Worm (Caenorhabditis elegans): ENCODE data around the gene fbxa-45.

Gene fbxa-45

ce11 chrV:16861719-16862118 is 37.5 kb downstream of the fbxa-45 start, which contains the start of the genes clec-32 and clec-24:
Gene clec-32, minus strand, starts transcription at chrV:16861819.
Gene clec-24, plus strand, starts transcription at chrV:16862012.
- no peak for TF ChIP-seq zip-4 (GFP tag; optimal IDR thresholded peaks at IDR 0.05)
- TF ChIP-seq lin-35 (GFP tag; optimal IDR thresholded peaks at IDR 0.05): no peak

- TF ChIP-seq pag-3 (tag; optimal IDR thresholded peaks at IDR 0.05; ENCODE audit: borderline replicate concordance, insufficient read depth): no peak
- no peak for TF ChIP-seq nhr-11 (tag; optimal IDR thresholded peaks at IDR 0.05)
- TF ChIP-seq xbp-1 (tag; optimal IDR thresholded peaks at IDR 0.05): no peak
- no peak for TF ChIP-seq C34B4.2 (tag; optimal IDR thresholded peaks at IDR 0.05)
- TF ChIP-seq ces-1 (GFP tag; optimal IDR thresholded peaks at IDR 0.05): no peak
- TF ChIP-seq nhr-77 (tag; optimal IDR thresholded peaks at IDR 0.05): no peak
- no peak for TF ChIP-seq mab-9 (GFP tag; IDR thresholded peaks at IDR 0.05)
- no peak for TF ChIP-seq C04F5.9 (tag; optimal IDR thresholded peaks at IDR 0.05)
- no peak for TF ChIP-seq swsn-7 (tag; optimal IDR thresholded peaks at IDR 0.05)
- no peak for TF ChIP-seq nhr-84 (tag; optimal IDR thresholded peaks at IDR 0.05)
- TF ChIP-seq unc-130 (tag; optimal IDR thresholded peaks at IDR 0.05): no peak
- no peak for TF ChIP-seq lir-3 (tag; optimal IDR thresholded peaks at IDR 0.05; ENCODE audit: poor library complexity)
- no peak for TF ChIP-seq aha-1 (tag; optimal IDR thresholded peaks at IDR 0.05)
- no peak for TF ChIP-seq tbx-2 (tag; optimal IDR thresholded peaks at IDR 0.05)
- no peak for TF ChIP-seq nhr-76 (tag; optimal IDR thresholded peaks at IDR 0.05)
- TF ChIP-seq unc-30 (tag; optimal IDR thresholded peaks at IDR 0.05): no peak
Measured at ce11 chrV:16857977-16858479, 41.2 kb downstream of the fbxa-45 start, which contains the start of the genes clec-31 and clec-22. Gene clec-31, minus strand, starts transcription at chrV:16858077. Gene clec-22, plus strand, starts transcription at chrV:16858429.

ce11 chrV:16853956-16854683 is 45.1 kb downstream of the fbxa-45 start, which contains the start of the genes clec-35 and clec-27:
Gene clec-35, minus strand, starts transcription at chrV:16854056.
Gene clec-27, plus strand, starts transcription at chrV:16854633.
- TF ChIP-seq lir-3 (tag; optimal IDR thresholded peaks at IDR 0.05; ENCODE audit: poor library complexity) (no peak), lin-15B (tag; optimal IDR thresholded peaks at IDR 0.05) (no peak), unc-30 (tag; optimal IDR thresholded peaks at IDR 0.05) (no peak), lin-39 (tag; optimal IDR thresholded peaks at IDR 0.05) (no peak), snu-23 (GFP tag; optimal IDR thresholded peaks at IDR 0.05) (no peak), zip-4 (GFP tag; optimal IDR thresholded peaks at IDR 0.05) (no peak), fos-1 (tag; optimal IDR thresholded peaks at IDR 0.05) (no peak), ama-1 (optimal IDR thresholded peaks at IDR 0.05) (no peak), vab-15 (tag; optimal IDR thresholded peaks at IDR 0.05) (no peak), lin-14 (GFP tag; optimal IDR thresholded peaks at IDR 0.05) (no peak)

- TF ChIP-seq egl-13 (tag; optimal IDR thresholded peaks at IDR 0.05) (no peak), C16A3.4 (tag; optimal IDR thresholded peaks at IDR 0.05) (no peak), lir-3 (tag; optimal IDR thresholded peaks at IDR 0.05; ENCODE audit: poor library complexity) (no peak), ets-5 (GFP tag; IDR thresholded peaks at IDR 0.05) (no peak), sox-4 (tag; optimal IDR thresholded peaks at IDR 0.05) (no peak), lin-35 (GFP tag; optimal IDR thresholded peaks at IDR 0.05) (no peak), F16B12.6 (tag; optimal IDR thresholded peaks at IDR 0.05) (no peak), vab-15 (tag; optimal IDR thresholded peaks at IDR 0.05) (no peak), aha-1 (tag; optimal IDR thresholded peaks at IDR 0.05) (no peak), lin-39 (tag; optimal IDR thresholded peaks at IDR 0.05) (no peak), fos-1 (tag; optimal IDR thresholded peaks at IDR 0.05) (no peak), skn-1 (tag; optimal IDR thresholded peaks at IDR 0.05) (no peak), elt-2 (tag; optimal IDR thresholded peaks at IDR 0.05) (no peak), lin-13 (GFP tag; optimal IDR thresholded peaks at IDR 0.05) (no peak), ceh-90 (tag; optimal IDR thresholded peaks at IDR 0.05) (no peak), dsc-1 (tag; optimal IDR thresholded peaks at IDR 0.05) (no peak), nhr-19 (GFP tag; conservative IDR thresholded peaks at IDR 0.05) (no peak), snpc-4 (tag; optimal IDR thresholded peaks at IDR 0.05) (no peak), nhr-71 (tag; optimal IDR thresholded peaks at IDR 0.05) (no peak)
Measured at ce11 chrV:16852002-16852401, 47.3 kb downstream of the fbxa-45 start, which contains the start of gene clec-37. Gene clec-37, minus strand, starts transcription at chrV:16852102.
